Worm (Caenorhabditis elegans) whole organism, late embryonic: Measurements from ENCODE around the gene F59G1.8.

ENCODE experiments used
- C08G9.2 ChIP-seq: sonication (generic microtip); optimal IDR thresholded peaks from 2 replicates; lab custom pipeline; 2016; ENCODE audit warnings: mild to moderate bottlenecking, missing genetic modification characterization, moderate library complexity, missing compliant biosample characterization
- C38D4.7 ChIP-seq: fragments of 200-800 bp; sonication (Bioruptor generic); optimal IDR thresholded peaks from 2 replicates; lab custom pipeline; 2018; ENCODE audit warnings: mild to moderate bottlenecking, missing genetic modification characterization, moderate library complexity, missing compliant biosample characterization
- K09A11.1 ChIP-seq: sonication (generic microtip); optimal IDR thresholded peaks from 2 replicates; lab custom pipeline; 2017; ENCODE audit warnings: antibody characterized with exemption, mild to moderate bottlenecking, missing genetic modification characterization, missing compliant biosample characterization; ENCODE audit not compliant: insufficient read depth
- T23F11.4 ChIP-seq: fragments of 200-800 bp; sonication (Bioruptor generic); optimal IDR thresholded peaks from 2 replicates; lab custom pipeline; 2018; ENCODE audit warnings: mild to moderate bottlenecking, missing genetic modification characterization, missing compliant biosample characterization
- ceh-14 ChIP-seq: sonication (generic microtip); optimal IDR thresholded peaks from 2 replicates; lab custom pipeline; 2016; ENCODE audit warnings: missing genotype, missing genetic modification characterization, missing compliant biosample characterization
- ceh-18 ChIP-seq: sonication (generic microtip); optimal IDR thresholded peaks from 2 replicates; lab custom pipeline; 2016; ENCODE audit warnings: missing genetic modification characterization, missing compliant biosample characterization
- ceh-19 ChIP-seq: fragments of 200-800 bp; sonication (Bioruptor generic); optimal IDR thresholded peaks from 2 replicates; lab custom pipeline; 2018; ENCODE audit warnings: mild to moderate bottlenecking, missing genetic modification characterization, missing compliant biosample characterization
- ceh-2 ChIP-seq: sonication (generic microtip); optimal IDR thresholded peaks from 2 replicates; lab custom pipeline; 2016; ENCODE audit warnings: missing genotype, missing genetic modification characterization, missing compliant biosample characterization
- ceh-22 ChIP-seq: sonication (generic microtip); optimal IDR thresholded peaks from 2 replicates; lab custom pipeline; 2017; ENCODE audit warnings: missing biosample characterization, missing genetic modification characterization
- ceh-31 ChIP-seq: sonication (generic microtip); optimal IDR thresholded peaks from 2 replicates; lab custom pipeline; 2016; ENCODE audit warnings: missing genetic modification characterization, missing compliant biosample characterization
- ceh-45 ChIP-seq: fragments of 200-800 bp; sonication (Bioruptor generic); IDR thresholded peaks from 2 replicates; pipeline ENCODE4 v1.3.6; 2022; ENCODE audit warnings: missing genetic modification reagents, missing genetic modification characterization, missing compliant biosample characterization
- ceh-48 ChIP-seq: sonication (generic microtip); optimal IDR thresholded peaks from 2 replicates; lab custom pipeline; 2016; ENCODE audit warnings: missing genetic modification characterization, inconsistent platforms, missing compliant biosample characterization
- ceh-6 ChIP-seq: fragments of 200-800 bp; sonication (Bioruptor generic); optimal IDR thresholded peaks from 2 replicates; lab custom pipeline; 2018; ENCODE audit warnings: mild to moderate bottlenecking, missing genetic modification characterization, missing compliant biosample characterization
- ceh-9 ChIP-seq: sonication (generic microtip); optimal IDR thresholded peaks from 2 replicates; lab custom pipeline; 2016; ENCODE audit warnings: mild to moderate bottlenecking, missing genetic modification characterization, inconsistent platforms, missing compliant biosample characterization
- dmd-4 ChIP-seq: sonication (generic microtip); optimal IDR thresholded peaks from 2 replicates; lab custom pipeline; 2016; ENCODE audit warnings: borderline replicate concordance, missing genetic modification characterization, missing compliant biosample characterization
- dve-1 ChIP-seq: sonication (generic microtip); optimal IDR thresholded peaks from 2 replicates; lab custom pipeline; 2017; ENCODE audit warnings: antibody characterized with exemption, mild to moderate bottlenecking, missing genetic modification characterization, missing compliant biosample characterization
- elt-4 ChIP-seq: sonication (generic microtip); optimal IDR thresholded peaks from 2 replicates; lab custom pipeline; 2016; ENCODE audit warnings: missing genetic modification characterization, missing compliant biosample characterization
- hlh-13 ChIP-seq: fragments of 200-800 bp; sonication (Bioruptor generic); optimal IDR thresholded peaks from 2 replicates; lab custom pipeline; 2018; ENCODE audit warnings: mild to moderate bottlenecking, missing genetic modification characterization, missing compliant biosample characterization
- hlh-15 ChIP-seq: sonication (generic microtip); optimal IDR thresholded peaks from 2 replicates; lab custom pipeline; 2016; ENCODE audit warnings: missing genetic modification characterization, missing compliant biosample characterization
- hlh-30 ChIP-seq: sonication (generic microtip); optimal IDR thresholded peaks from 2 replicates; lab custom pipeline; 2017; ENCODE audit warnings: antibody characterized with exemption, missing genetic modification characterization, missing compliant biosample characterization; ENCODE audit not compliant: insufficient read depth
- hlh-8 ChIP-seq: sonication (generic microtip); optimal IDR thresholded peaks from 2 replicates; lab custom pipeline; 2016; ENCODE audit warnings: missing genotype, missing genetic modification characterization, missing compliant biosample characterization
- nfya-1 ChIP-seq: sonication (generic microtip); optimal IDR thresholded peaks from 2 replicates; lab custom pipeline; 2017; ENCODE audit warnings: missing genetic modification characterization, mild to moderate bottlenecking, missing compliant biosample characterization, antibody characterized with exemption, moderate library complexity
- odd-2 ChIP-seq: sonication (generic microtip); optimal IDR thresholded peaks from 2 replicates; lab custom pipeline; 2017; ENCODE audit warnings: antibody characterized with exemption, mild to moderate bottlenecking, missing genetic modification characterization, missing compliant biosample characterization
- pag-3 ChIP-seq: sonication (generic microtip); optimal IDR thresholded peaks from 2 replicates; lab custom pipeline; 2016; ENCODE audit warnings: missing compliant biosample characterization, missing genetic modification characterization, borderline replicate concordance
- pat-9 ChIP-seq: fragments of 200-800 bp; sonication (Bioruptor generic); optimal IDR thresholded peaks from 2 replicates; lab custom pipeline; 2018; ENCODE audit warnings: mild to moderate bottlenecking, missing genetic modification characterization, moderate library complexity, missing compliant biosample characterization
- pax-1 ChIP-seq: fragments of 150-350 bp; optimal IDR thresholded peaks from 2 replicates; lab custom pipeline; 2014; ENCODE audit warnings: missing biosample characterization, missing genetic modification characterization
- rnt-1 ChIP-seq: sonication (generic microtip); optimal IDR thresholded peaks from 2 replicates; lab custom pipeline; 2016; ENCODE audit warnings: missing genetic modification characterization, missing compliant biosample characterization
- syd-9 ChIP-seq: sonication (generic microtip); optimal IDR thresholded peaks from 2 replicates; lab custom pipeline; 2016; ENCODE audit warnings: mild to moderate bottlenecking, missing genetic modification characterization, moderate library complexity, missing compliant biosample characterization
- tbx-7 ChIP-seq: sonication (generic microtip); optimal IDR thresholded peaks from 2 replicates; lab custom pipeline; 2016; ENCODE audit warnings: missing genotype, missing genetic modification characterization, missing compliant biosample characterization
- ttx-3 ChIP-seq: sonication (generic microtip); optimal IDR thresholded peaks from 2 replicates; lab custom pipeline; 2016; ENCODE audit warnings: missing genetic modification reagents, missing genetic modification characterization, missing compliant biosample characterization
- unc-42 ChIP-seq: sonication (generic microtip); optimal IDR thresholded peaks from 2 replicates; lab custom pipeline; 2016; ENCODE audit warnings: missing genotype, missing genetic modification characterization, missing compliant biosample characterization
- unc-86 ChIP-seq: sonication (generic microtip); optimal IDR thresholded peaks from 2 replicates; lab custom pipeline; 2016; ENCODE audit warnings: missing genetic modification characterization, missing compliant biosample characterization
- ztf-16 ChIP-seq: sonication (generic microtip); optimal IDR thresholded peaks from 2 replicates; lab custom pipeline; 2017; ENCODE audit warnings: missing genetic modification characterization, missing compliant biosample characterization

The F59G1.8 gene

DNA sequence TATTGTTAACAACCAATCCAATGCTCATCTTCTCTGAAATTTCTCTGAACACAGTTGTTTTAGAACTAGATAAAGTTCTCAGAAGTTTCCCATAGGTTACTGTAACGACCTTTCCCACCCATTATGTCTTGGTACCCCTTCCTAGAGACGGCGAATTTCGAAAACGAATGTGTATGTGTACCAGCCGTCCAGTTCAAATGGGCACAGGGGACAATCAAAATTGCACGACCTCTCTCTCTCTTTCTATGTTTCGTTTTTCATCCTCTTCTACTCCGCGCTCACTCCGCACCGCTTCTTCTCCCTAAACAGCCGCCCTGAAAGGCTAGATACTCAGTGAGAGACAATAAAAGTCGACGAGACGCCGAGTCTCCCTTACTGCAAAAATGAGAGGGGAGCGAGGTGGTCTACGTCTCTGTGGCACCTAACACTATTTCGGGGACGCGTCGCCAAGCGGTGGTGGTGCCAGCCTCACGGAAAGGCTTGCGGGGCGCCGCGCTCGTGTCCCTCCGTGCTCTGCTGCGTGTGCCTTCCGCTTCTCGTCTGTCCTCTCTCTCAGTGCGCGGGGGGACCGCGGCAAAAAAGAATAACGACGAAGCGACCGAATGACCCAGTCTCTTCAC lies 4.8 kb upstream of the F59G1.8 start (continued):
- no peak for TF ChIP-seq odd-2 (tag; lab: Kevin White, UChicago)
- TF ChIP-seq hlh-8 (tag; lab: Kevin White, UChicago): no peak
- TF ChIP-seq ceh-9: no peak
- TF ChIP-seq dmd-4 (tag; lab: Kevin White, UChicago): no peak
- no peak for TF ChIP-seq tbx-7 (tag; lab: Kevin White, UChicago)
- TF ChIP-seq ceh-19 (GFP tag; lab: Kevin White, UChicago): peak; percentile 7
- peak; percentile 64 for TF ChIP-seq syd-9 (tag; lab: Kevin White, UChicago)
- no peak for TF ChIP-seq hlh-15 (tag; lab: Kevin White, UChicago)

DNA sequence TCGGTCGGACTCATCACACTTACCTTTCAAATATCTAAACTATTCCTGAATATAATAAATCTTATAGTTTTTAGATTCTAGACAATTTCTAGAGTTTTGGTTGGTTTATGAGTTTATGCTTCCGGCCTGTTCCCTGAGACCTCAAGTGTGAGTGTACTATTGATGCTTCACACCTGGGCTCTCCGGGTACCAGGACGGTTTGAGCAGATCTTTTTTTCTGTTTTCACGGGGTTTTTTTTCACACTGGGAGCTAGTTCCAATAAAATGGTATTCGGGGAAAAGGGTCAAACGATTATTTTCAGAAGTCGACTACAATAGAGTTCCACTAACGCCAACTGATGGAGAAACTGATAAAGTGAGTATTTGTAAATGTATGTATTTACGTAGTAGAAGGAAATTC lies 4.2 kb upstream of the F59G1.8 start:
- no peak for TF ChIP-seq ttx-3
- no peak for TF ChIP-seq hlh-15 (tag; lab: Kevin White, UChicago)
- TF ChIP-seq rnt-1 (tag; lab: Kevin White, UChicago): no peak
- no peak for TF ChIP-seq ceh-31 (tag; lab: Kevin White, UChicago)
- TF ChIP-seq ztf-16 (tag; lab: Kevin White, UChicago): no peak
- no peak for TF ChIP-seq T23F11.4
- no peak for TF ChIP-seq ceh-2 (tag; lab: Kevin White, UChicago)
- no peak for TF ChIP-seq ceh-6 (GFP tag; lab: Kevin White, UChicago)
- no peak for TF ChIP-seq elt-4 (tag; lab: Kevin White, UChicago)

ce11 chrII:5904252-5904651 lies 2.1 kb upstream of the F59G1.8 start, which contains the start of gene tsp-18:
tsp-18 (plus strand) TSS chrII:5904552.
- TF ChIP-seq ceh-18 (no peak), pag-3 (tag; lab: Kevin White, UChicago) (no peak), unc-86 (tag; lab: Kevin White, UChicago) (no peak), dve-1 (tag; lab: Kevin White, UChicago) (no peak), ceh-14 (tag; lab: Kevin White, UChicago) (no peak), C38D4.7 (GFP tag; lab: Kevin White, UChicago) (no peak), nfya-1 (tag; lab: Kevin White, UChicago) (no peak), tbx-7 (tag; lab: Kevin White, UChicago) (no peak), unc-42 (tag; lab: Kevin White, UChicago) (no peak), ceh-48 (no peak)

- TF ChIP-seq hlh-8 (tag; lab: Kevin White, UChicago) (no peak), ceh-31 (tag; lab: Kevin White, UChicago) (peak; percentile 39), rnt-1 (tag; lab: Kevin White, UChicago) (no peak), ttx-3 (no peak), hlh-13 (GFP tag; lab: Kevin White, UChicago) (no peak), unc-86 (tag; lab: Kevin White, UChicago) (no peak), hlh-30 (tag; lab: Kevin White, UChicago) (no peak)
Measured at ce11 chrII:5907482-5907881, 1.1 kb downstream of the F59G1.8 start, which contains the start of gene vps-35. vps-35 (plus strand) TSS chrII:5907816.

ce11 chrII:5911274-5911673 lies 4.9 kb downstream of the F59G1.8 start, which contains the start of gene cgt-3:
cgt-3 (plus strand) TSS chrII:5911324.
- TF ChIP-seq ceh-45 (GFP tag; lab: Robert Waterston, UW) (no peak), pat-9 (tag; lab: Kevin White, UChicago) (no peak), K09A11.1 (tag; lab: Kevin White, UChicago) (no peak), C08G9.2 (tag; lab: Kevin White, UChicago) (no peak), ceh-22 (tag; lab: Kevin White, UChicago) (no peak), hlh-8 (tag; lab: Kevin White, UChicago) (no peak), pax-1 (no peak)
